Fruit fly (Drosophila melanogaster): ENCODE data around the gene Cox17.

The Cox17 gene

dm6 chrX:15074646-15075351 is 9.7 kb downstream of the Cox17 start (continued):
- TF ChIP-seq Hr78 (GFP tag; optimal IDR thresholded peaks at IDR 0.05): peak in 1 of 2 experiments; percentile 95
- TF ChIP-seq ara (GFP tag; IDR thresholded peaks at IDR 0.05): peak; percentile 68
- TF ChIP-seq slou (GFP tag; optimal IDR thresholded peaks at IDR 0.05): peak; percentile 82
- TF ChIP-seq MTF-1 (GFP tag; optimal IDR thresholded peaks at IDR 0.05; ENCODE audit: borderline replicate concordance): peak; percentile 78
- TF ChIP-seq Camta (GFP tag; optimal IDR thresholded peaks at IDR 0.05): peak; percentile 91
- peak; percentile 89 for TF ChIP-seq CG13296 (GFP tag; optimal IDR thresholded peaks at IDR 0.05)
- TF ChIP-seq nerfin-1 (tag; optimal IDR thresholded peaks at IDR 0.05): peak; percentile 68
- TF ChIP-seq CG15073 (GFP tag; optimal IDR thresholded peaks at IDR 0.05): peak; percentile 58
- TF ChIP-seq Hr39 (optimal IDR thresholded peaks at IDR 0.05): no peak
- no peak for TF ChIP-seq CG1832 (GFP tag; optimal IDR thresholded peaks at IDR 0.05)
- TF ChIP-seq CG17802 (tag; optimal IDR thresholded peaks at IDR 0.05): peak; percentile 52
- TF ChIP-seq oc (tag; optimal IDR thresholded peaks at IDR 0.05): peak; percentile 77
- peak; percentile 83 for TF ChIP-seq CG7372 (GFP tag; IDR thresholded peaks at IDR 0.05)
- peak; percentile 67 for TF ChIP-seq Oaz (GFP tag; IDR thresholded peaks at IDR 0.05)
- peak; percentile 89 for TF ChIP-seq Aef1 (GFP tag; IDR thresholded peaks at IDR 0.05)
- TF ChIP-seq CG3847 (GFP tag; IDR thresholded peaks at IDR 0.05): peak; percentile 84
- TF ChIP-seq schlank (tag; optimal IDR thresholded peaks at IDR 0.05): peak; percentile 82
- TF ChIP-seq stc (GFP tag; IDR thresholded peaks at IDR 0.05): peak; percentile 78
- peak; percentile 76 for TF ChIP-seq CG5180 (GFP tag; optimal IDR thresholded peaks at IDR 0.05)
- TF ChIP-seq CG14441 (GFP tag; IDR thresholded peaks at IDR 0.05): peak; percentile 86
- peak; percentile 87 for TF ChIP-seq Drgx (GFP tag; IDR thresholded peaks at IDR 0.05)
- TF ChIP-seq sug (tag; optimal IDR thresholded peaks at IDR 0.05): peak; percentile 90
- peak; percentile 78 for TF ChIP-seq CG8388 (GFP tag; optimal IDR thresholded peaks at IDR 0.05)
- TF ChIP-seq pnt (GFP tag; optimal IDR thresholded peaks at IDR 0.05): peak; percentile 91
- TF ChIP-seq Bteb2 (GFP tag; optimal IDR thresholded peaks at IDR 0.05): peak; percentile 87
- peak; percentile 88 for TF ChIP-seq cwo (GFP tag; optimal IDR thresholded peaks at IDR 0.05)
- peak; percentile 83 for TF ChIP-seq E2f1 (GFP tag; IDR thresholded peaks at IDR 0.05)
- peak; percentile 97 for TF ChIP-seq lilli (GFP tag; optimal IDR thresholded peaks at IDR 0.05)
- TF ChIP-seq slp2 (GFP tag; optimal IDR thresholded peaks at IDR 0.05): peak; percentile 89
- TF ChIP-seq CG6683 (GFP tag; optimal IDR thresholded peaks at IDR 0.05): peak; percentile 83
- no peak for TF ChIP-seq CG2129 (GFP tag; IDR thresholded peaks at IDR 0.05; ENCODE audit: partially characterized antibody)
- TF ChIP-seq CG7786 (GFP tag; optimal IDR thresholded peaks at IDR 0.05): peak; percentile 93
- peak; percentile 93 for TF ChIP-seq tin (GFP tag; optimal IDR thresholded peaks at IDR 0.05)
- peak; percentile 94 for TF ChIP-seq ci (GFP tag; IDR thresholded peaks at IDR 0.05)
- peak; percentile 62 for TF ChIP-seq sd (tag; optimal IDR thresholded peaks at IDR 0.05)
- TF ChIP-seq CG5245 (GFP tag; optimal IDR thresholded peaks at IDR 0.05): peak; percentile 84
- peak in 1 of 2 experiments; percentile 80 for TF ChIP-seq Eip74EF (GFP tag; optimal IDR thresholded peaks at IDR 0.05)
- peak; percentile 50 for TF ChIP-seq Vsx1 (GFP tag; optimal IDR thresholded peaks at IDR 0.05)
- peak; percentile 76 for TF ChIP-seq cato (GFP tag; optimal IDR thresholded peaks at IDR 0.05; ENCODE audit: borderline replicate concordance)
- peak; percentile 57 for TF ChIP-seq CG14965 (GFP tag; optimal IDR thresholded peaks at IDR 0.05; ENCODE audit: borderline replicate concordance)
- TF ChIP-seq CG10366 (GFP tag; IDR thresholded peaks at IDR 0.05): peak; percentile 90
- peak; percentile 81 for TF ChIP-seq esg (GFP tag; conservative IDR thresholded peaks at IDR 0.05)
- TF ChIP-seq CG4707 (GFP tag; optimal IDR thresholded peaks at IDR 0.05): peak; percentile 41
- peak; percentile 88 for TF ChIP-seq CG12391 (tag; optimal IDR thresholded peaks at IDR 0.05)
- peak; percentile 99 for TF ChIP-seq Ets65A (GFP tag)
- peak; percentile 83 for TF ChIP-seq CG11695 (GFP tag; IDR thresholded peaks at IDR 0.05)
- TF ChIP-seq CG18619 (GFP tag; optimal IDR thresholded peaks at IDR 0.05): peak; percentile 86
- TF ChIP-seq fru (optimal IDR thresholded peaks at IDR 0.05): no peak
- TF ChIP-seq CG7987 (GFP tag; optimal IDR thresholded peaks at IDR 0.05): peak; percentile 77

Data from whole organism, embryonic.